Fruit fly (Drosophila melanogaster) whole organism, pupa: ENCODE results near the gene CG33648.
A peak's percentile ranks its signal among the peaks of the same experiment; 100 is the strongest.

ENCODE experiments used
- CG10348 ChIP-seq: fragments of 200-800 bp; sonication (Bioruptor generic); IDR thresholded peaks from 2 replicates; pipeline ENCODE4 v1.3.6; 2022; ENCODE audit warnings: missing biosample characterization, missing genetic modification characterization
- CG12605 ChIP-seq: fragments of 200-800 bp; sonication (Bioruptor generic); IDR thresholded peaks from 2 replicates; pipeline ENCODE4 v1.3.6; 2022; ENCODE audit warnings: missing biosample characterization, missing genetic modification characterization
- CG13204 ChIP-seq: fragments of 200-800 bp; sonication (Bioruptor generic); optimal IDR thresholded peaks from 2 replicates; lab custom pipeline; 2018; ENCODE audit warnings: missing biosample characterization, mild to moderate bottlenecking, missing genetic modification characterization, moderate library complexity
- CG14655 ChIP-seq: fragments of 200-800 bp; sonication (Bioruptor generic); optimal IDR thresholded peaks from 3 replicates; lab custom pipeline; 2017; ENCODE audit warnings: mild to moderate bottlenecking, missing biosample characterization, missing genetic modification reagents, missing genetic modification characterization
- CG15710 ChIP-seq: fragments of 200-800 bp; sonication (Bioruptor generic); optimal IDR thresholded peaks from 2 replicates; lab custom pipeline; 2018; ENCODE audit warnings: missing biosample characterization, mild to moderate bottlenecking, missing genetic modification characterization, moderate library complexity
- CG17806 ChIP-seq: fragments of 200-800 bp; sonication (Bioruptor generic); optimal IDR thresholded peaks from 2 replicates; lab custom pipeline; 2018; ENCODE audit warnings: missing biosample characterization, mild to moderate bottlenecking, missing genetic modification characterization, moderate library complexity
- CG32121 ChIP-seq: fragments of 200-800 bp; sonication (Bioruptor generic); IDR thresholded peaks from 2 replicates; pipeline ENCODE4 v1.3.6; 2022; ENCODE audit warnings: missing biosample characterization, missing genetic modification characterization
- CG34367 ChIP-seq: fragments of 200-800 bp; sonication (Bioruptor generic); optimal IDR thresholded peaks from 2 replicates; lab custom pipeline; 2018; ENCODE audit warnings: missing biosample characterization, mild to moderate bottlenecking, missing genetic modification characterization
- CG4496 ChIP-seq: fragments of 200-800 bp; sonication (Bioruptor generic); IDR thresholded peaks from 3 replicates; pipeline ENCODE4 v1.3.6; 2022; ENCODE audit warnings: missing biosample characterization, missing genetic modification characterization
- CG8159 ChIP-seq: fragments of 200-800 bp; sonication (Bioruptor generic); optimal IDR thresholded peaks from 3 replicates; lab custom pipeline; 2018; ENCODE audit warnings: missing biosample characterization, mild to moderate bottlenecking, missing genetic modification characterization, moderate library complexity
- CG8301 ChIP-seq: fragments of 200-800 bp; sonication (Bioruptor generic); optimal IDR thresholded peaks from 2 replicates; lab custom pipeline; 2018; ENCODE audit warnings: missing biosample characterization, mild to moderate bottlenecking, missing genetic modification characterization
- CG9948 ChIP-seq: fragments of 200-800 bp; sonication (Bioruptor generic); optimal IDR thresholded peaks from 2 replicates; lab custom pipeline; 2018; ENCODE audit warnings: missing biosample characterization, mild to moderate bottlenecking, missing genetic modification characterization, moderate library complexity
- D1 ChIP-seq: fragments of 200-800 bp; sonication (Bioruptor generic); optimal IDR thresholded peaks from 2 replicates; lab custom pipeline; 2018; ENCODE audit warnings: missing biosample characterization, mild to moderate bottlenecking, missing genetic modification characterization, moderate library complexity
- EcR ChIP-seq: fragments of 200-800 bp; sonication (Bioruptor generic); optimal IDR thresholded peaks from 3 replicates; lab custom pipeline; 2019; ENCODE audit warnings: missing biosample characterization, missing genetic modification characterization, mild to moderate bottlenecking, moderate library complexity, missing genetic modification reagents
- Ets98B ChIP-seq: fragments of 200-800 bp; sonication (Bioruptor generic); IDR thresholded peaks from 2 replicates; pipeline ENCODE4 v1.3.6; 2022; ENCODE audit warnings: missing biosample characterization, missing genetic modification characterization
- Pif1A ChIP-seq: fragments of 200-800 bp; sonication (Bioruptor generic); optimal IDR thresholded peaks from 3 replicates; lab custom pipeline; 2016; ENCODE audit warnings: missing biosample characterization, missing genetic modification characterization
- Pif1B ChIP-seq: fragments of 200-800 bp; sonication (Bioruptor generic); optimal IDR thresholded peaks from 3 replicates; lab custom pipeline; 2016; ENCODE audit warnings: missing biosample characterization, missing genetic modification characterization
- Snoo ChIP-seq: fragments of 200-800 bp; sonication (Bioruptor generic); optimal IDR thresholded peaks from 3 replicates; lab custom pipeline; 2017; ENCODE audit warnings: missing biosample characterization, mild to moderate bottlenecking, missing genetic modification characterization, inconsistent platforms
- fd96Ca ChIP-seq: fragments of 200-800 bp; sonication (Bioruptor generic); IDR thresholded peaks from 3 replicates; pipeline ENCODE4 v1.3.6; 2022; ENCODE audit warnings: missing biosample characterization, missing genetic modification characterization
- gl ChIP-seq: fragments of 200-800 bp; sonication (Bioruptor generic); optimal IDR thresholded peaks from 2 replicates; lab custom pipeline; 2018; ENCODE audit warnings: missing biosample characterization, mild to moderate bottlenecking, missing genetic modification characterization
- rn ChIP-seq: fragments of 200-800 bp; sonication (Bioruptor generic); IDR thresholded peaks from 2 replicates; pipeline ENCODE4 v1.3.6; 2022; ENCODE audit warnings: missing biosample characterization, missing genetic modification characterization

The CG33648 gene

dm6 chr2L:14524244-14524643 lies at the start of gene CG33648:
Gene CG33648, plus strand, starts transcription at chr2L:14524312.
- TF ChIP-seq Pif1B (GFP tag; lab: Kevin White, UChicago): no peak
- no peak for TF ChIP-seq fd96Ca
- no peak for TF ChIP-seq Snoo (tag; lab: Kevin White, UChicago)
- no peak for TF ChIP-seq CG32121
- TF ChIP-seq CG13204 (GFP tag; lab: Kevin White, UChicago): no peak
- no peak for TF ChIP-seq CG34367 (tag; lab: Kevin White, UChicago)
- TF ChIP-seq CG9948: no peak
- TF ChIP-seq D1 (tag; lab: Kevin White, UChicago): no peak
- no peak for TF ChIP-seq Pif1A (GFP tag; lab: Kevin White, UChicago)
- no peak for TF ChIP-seq CG14655
- TF ChIP-seq CG10348 (GFP tag; lab: Robert Waterston, UW): no peak
- no peak for TF ChIP-seq CG17806 (tag; lab: Kevin White, UChicago)
- TF ChIP-seq CG8159: no peak
- no peak for TF ChIP-seq CG8301
- TF ChIP-seq gl (tag; lab: Kevin White, UChicago): no peak
- TF ChIP-seq rn: no peak
- no peak for TF ChIP-seq CG15710 (tag; lab: Kevin White, UChicago)
- TF ChIP-seq CG12605 (GFP tag; lab: Robert Waterston, UW): no peak
- TF ChIP-seq, all 21 proteins: peak for 0

DNA sequence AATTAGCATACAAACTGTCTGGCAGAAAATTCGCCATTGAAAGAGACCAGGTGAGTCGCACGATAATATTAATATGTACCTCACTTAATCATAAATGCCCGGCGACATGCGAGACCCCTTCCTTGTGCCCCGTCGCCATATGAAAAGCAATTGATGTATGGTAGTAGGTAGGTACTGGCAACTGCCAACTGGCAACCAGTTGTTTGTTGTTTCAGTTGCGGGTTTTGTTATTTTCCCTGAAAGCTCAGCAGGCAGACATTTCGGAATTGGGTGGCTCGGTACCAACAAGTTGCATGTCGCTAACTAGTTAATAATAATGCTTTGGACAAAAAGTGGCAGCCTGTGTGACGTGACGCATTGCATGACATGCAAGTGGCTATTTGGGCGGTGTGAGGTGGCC lies 49.7 kb upstream of the CG33648 start:
- TF ChIP-seq EcR: no peak
- peak; percentile 23; the same call in 1 of the 3 replicates for TF ChIP-seq CG4496 (GFP tag; lab: Robert Waterston, UW)

dm6 chr2L:14474987-14475386 lies 49.1 kb upstream of the CG33648 start:
- TF ChIP-seq Snoo (tag; lab: Kevin White, UChicago) (no peak), fd96Ca (0 out of 3 replicates have a peak, but pooled peaks have one; percentile 44), CG34367 (tag; lab: Kevin White, UChicago) (peak; percentile 73), D1 (tag; lab: Kevin White, UChicago) (peak; percentile 23), CG4496 (GFP tag; lab: Robert Waterston, UW) (peak; percentile 71), CG14655 (peak; percentile 81), Pif1B (GFP tag; lab: Kevin White, UChicago) (no peak), CG13204 (GFP tag; lab: Kevin White, UChicago) (no peak), EcR (no peak), CG15710 (tag; lab: Kevin White, UChicago) (peak; percentile 79), CG8159 (peak; percentile 84), CG12605 (GFP tag; lab: Robert Waterston, UW) (no peak), CG17806 (tag; lab: Kevin White, UChicago) (peak; percentile 73), CG8301 (peak; percentile 82), CG32121 (peak; percentile 84), CG10348 (GFP tag; lab: Robert Waterston, UW) (no peak), Pif1A (GFP tag; lab: Kevin White, UChicago) (peak; percentile 49), gl (tag; lab: Kevin White, UChicago) (peak; percentile 44), Ets98B (peak; percentile 48), CG9948 (peak; percentile 74), rn (peak; percentile 22; the same call in 1 of the 2 replicates)

DNA sequence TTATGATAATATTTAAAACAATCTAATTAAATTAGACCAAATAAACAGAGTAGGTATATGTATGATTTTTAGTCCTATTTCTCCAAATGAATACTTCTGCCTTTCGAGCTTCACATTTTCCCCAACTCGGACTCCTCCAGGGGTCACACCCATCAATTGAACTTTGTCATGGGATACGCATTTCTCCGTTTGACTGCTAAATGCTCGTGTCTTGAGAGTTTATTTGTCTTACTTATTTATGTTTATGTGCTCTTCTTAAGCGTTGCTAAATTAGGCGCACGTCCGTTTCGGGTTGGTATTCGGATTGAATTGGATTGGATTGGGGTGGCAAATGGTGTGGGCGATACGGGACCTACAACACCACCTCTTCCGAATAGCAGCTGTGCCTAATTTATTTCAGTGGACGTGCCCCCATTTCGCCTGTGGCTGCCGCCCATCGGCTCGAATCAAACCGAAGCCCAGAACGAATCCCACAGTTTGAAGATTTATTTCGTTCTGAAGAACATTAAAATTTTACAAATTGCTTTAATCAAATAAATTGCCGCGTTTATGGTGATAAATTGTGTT lies 47.5 kb upstream of the CG33648 start:
- TF ChIP-seq CG13204 (GFP tag; lab: Kevin White, UChicago) (no peak), rn (no peak), CG8301 (no peak), CG32121 (no peak), CG10348 (GFP tag; lab: Robert Waterston, UW) (no peak), D1 (tag; lab: Kevin White, UChicago) (no peak), fd96Ca (no peak), Ets98B (no peak), Pif1A (GFP tag; lab: Kevin White, UChicago) (no peak), CG34367 (tag; lab: Kevin White, UChicago) (no peak), CG9948 (no peak), CG15710 (tag; lab: Kevin White, UChicago) (no peak), CG17806 (tag; lab: Kevin White, UChicago) (no peak)

dm6 chr2L:14477464-14478239 lies 46.5 kb upstream of the CG33648 start:
- TF ChIP-seq CG15710 (tag; lab: Kevin White, UChicago) (no peak), CG8159 (no peak), CG4496 (GFP tag; lab: Robert Waterston, UW) (no peak), CG13204 (GFP tag; lab: Kevin White, UChicago) (no peak), Pif1B (GFP tag; lab: Kevin White, UChicago) (no peak), CG34367 (tag; lab: Kevin White, UChicago) (no peak), CG9948 (no peak)

DNA sequence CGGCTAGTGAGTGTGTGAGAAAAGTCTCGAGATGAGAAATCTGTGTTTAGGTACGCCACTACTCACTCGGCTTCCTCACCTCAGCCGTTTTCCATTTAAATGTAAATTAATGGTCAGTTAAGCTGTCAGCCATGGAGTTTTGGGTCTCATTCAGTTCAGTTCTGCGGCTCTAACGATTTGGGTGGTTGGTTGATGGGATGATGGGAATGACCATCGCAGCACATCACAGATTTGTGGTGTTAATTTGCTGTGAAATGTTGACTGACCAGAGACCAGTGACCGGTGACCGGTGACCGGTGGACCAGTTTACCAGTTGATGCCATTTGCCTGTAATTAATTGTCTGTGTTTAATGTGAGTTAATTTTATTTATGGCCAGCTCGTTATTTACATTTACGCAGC lies 45.2 kb upstream of the CG33648 start:
- TF ChIP-seq Pif1B (GFP tag; lab: Kevin White, UChicago): no peak
- no peak for TF ChIP-seq CG10348 (GFP tag; lab: Robert Waterston, UW)
- TF ChIP-seq CG32121: no peak
- no peak for TF ChIP-seq CG8301
- no peak for TF ChIP-seq EcR
- TF ChIP-seq fd96Ca: no peak
- no peak for TF ChIP-seq CG15710 (tag; lab: Kevin White, UChicago)
- no peak for TF ChIP-seq D1 (tag; lab: Kevin White, UChicago)
- no peak for TF ChIP-seq Snoo (tag; lab: Kevin White, UChicago)
- TF ChIP-seq CG4496 (GFP tag; lab: Robert Waterston, UW): no peak
- TF ChIP-seq CG12605 (GFP tag; lab: Robert Waterston, UW): no peak
- no peak for TF ChIP-seq gl (tag; lab: Kevin White, UChicago)
- no peak for TF ChIP-seq CG13204 (GFP tag; lab: Kevin White, UChicago)
